Worm (Caenorhabditis elegans) whole organism, midembryonic: ENCODE results near the gene F21C10.13.

Experiments used
- T22C8.4 ChIP-seq: fragments of 200-800 bp; sonication (Bioruptor generic); IDR thresholded peaks from 2 replicates; pipeline ENCODE4 v1.3.6; 2022; ENCODE audit warnings: missing genetic modification characterization, missing compliant biosample characterization
- flt-1 ChIP-seq: fragments of 200-800 bp; sonication (Bioruptor generic); IDR thresholded peaks from 2 replicates; pipeline ENCODE4 v1.3.6; 2022; ENCODE audit warnings: missing genetic modification characterization, missing compliant biosample characterization
- klf-2 ChIP-seq: fragments of 200-800 bp; sonication (Bioruptor generic); conservative IDR thresholded peaks from 2 replicates; pipeline ENCODE4 v1.3.6; 2022; ENCODE audit warnings: missing genetic modification reagents, missing genetic modification characterization, missing compliant biosample characterization
- med-1 ChIP-seq: sonication (generic microtip); optimal IDR thresholded peaks from 2 replicates; lab custom pipeline; 2017; ENCODE audit warnings: missing genetic modification characterization, mild to moderate bottlenecking, missing compliant biosample characterization, antibody characterized with exemption, missing genetic modification reagents; ENCODE audit not compliant: insufficient read depth
- ref-1 ChIP-seq: fragments of 200-800 bp; sonication (Bioruptor generic); conservative IDR thresholded peaks from 2 replicates; pipeline ENCODE4 v1.3.6; 2022; ENCODE audit warnings: missing genetic modification reagents, missing genetic modification characterization, missing compliant biosample characterization
- ztf-23 ChIP-seq: fragments of 200-800 bp; sonication (Bioruptor generic); IDR thresholded peaks from 2 replicates; pipeline ENCODE4 v1.3.6; 2022; ENCODE audit warnings: missing genetic modification reagents, missing genetic modification characterization, missing compliant biosample characterization
- ztf-29 ChIP-seq: fragments of 200-800 bp; sonication (Bioruptor generic); IDR thresholded peaks from 2 replicates; pipeline ENCODE4 v1.3.6; 2022; ENCODE audit warnings: missing genetic modification reagents, missing genetic modification characterization, missing compliant biosample characterization

ce11 chrV:9143896-9144295 lies 21.8 kb downstream of the F21C10.13 start:
- TF ChIP-seq ref-1 (GFP tag; lab: Robert Waterston, UW) (no peak), ztf-23 (no peak), flt-1 (GFP tag; lab: Robert Waterston, UW) (no peak), klf-2 (GFP tag; lab: Robert Waterston, UW) (no peak), ztf-29 (GFP tag; lab: Robert Waterston, UW) (no peak), T22C8.4 (GFP tag; lab: Robert Waterston, UW) (no peak), med-1 (GFP tag; lab: Kevin White, UChicago) (no peak)
